Fruit fly (Drosophila melanogaster) Kc167 (cell line): ENCODE results near the gene unc-119.

Experiments
- Sin3A ChIP-seq: fragments of >200 bp; optimal IDR thresholded peaks from 2 replicates; lab custom pipeline; 2018; ENCODE audit warnings: missing external identifiers
- psq ChIP-seq: fragments of >200 bp; optimal IDR thresholded peaks from 2 replicates; lab custom pipeline; 2017; ENCODE audit warnings: missing external identifiers

- TF ChIP-seq psq (no peak), Sin3A (lab: Kevin White, UChicago) (no peak)
Observed at dm6 chrX:7305753-7306338, 14.7 kb upstream of the unc-119 start.
